Worm (Caenorhabditis elegans) whole organism, L4 larva: ENCODE results near the gene mtm-5.

Source experiments
- ama-1 ChIP-seq: fragments of 150-350 bp; optimal IDR thresholded peaks from 2 replicates; lab custom pipeline; 2014; ENCODE audit warnings: inconsistent platforms, mixed read lengths
- lsy-2 ChIP-seq, 2 experiments: fragments of 150-350 bp in 1 of 2; sonication (generic microtip) in 1 of 2; optimal IDR thresholded peaks; 2 replicates each; lab custom pipeline; 2014 to 2017; ENCODE audit warnings: missing biosample characterization in 2 of 2, missing genetic modification characterization in 2 of 2

ce11 chrX:5207819-5208218, 35.4 kb downstream of the mtm-5 start:
- no peak for TF ChIP-seq lsy-2 (tag; optimal IDR thresholded peaks at IDR 0.05; lab: Kevin White, UChicago)
- no peak for TF ChIP-seq ama-1 (lab: Kevin White, UChicago)
